Fruit fly (Drosophila melanogaster): ENCODE data around the gene RpL27.

RpL27 gene

dm6 chr3R:25684859-25685258 is at the start of gene RpL27:
RpL27 (minus strand) TSS chr3R:25685051.
- TF ChIP-seq CG17801 (GFP tag; optimal IDR thresholded peaks at IDR 0.05; ENCODE audit: partially characterized antibody): peak; percentile 90

- no peak for TF ChIP-seq CG17801 (GFP tag; optimal IDR thresholded peaks at IDR 0.05; ENCODE audit: partially characterized antibody)
Measured at dm6 chr3R:25723795-25724194, 38.9 kb upstream of the RpL27 start.

- TF ChIP-seq CG17801 (GFP tag; optimal IDR thresholded peaks at IDR 0.05; ENCODE audit: partially characterized antibody): no peak
Measured at dm6 chr3R:25721030-25721429, 36.2 kb upstream of the RpL27 start.

- no peak for TF ChIP-seq CG17801 (GFP tag; optimal IDR thresholded peaks at IDR 0.05; ENCODE audit: partially characterized antibody)
Measured at dm6 chr3R:25720024-25720574, 35.2 kb upstream of the RpL27 start.

dm6 chr3R:25694167-25694689 is 9.4 kb upstream of the RpL27 start:
- TF ChIP-seq CG17801 (GFP tag; optimal IDR thresholded peaks at IDR 0.05; ENCODE audit: partially characterized antibody): no peak

- TF ChIP-seq CG17801 (GFP tag; optimal IDR thresholded peaks at IDR 0.05; ENCODE audit: partially characterized antibody): no peak
Measured at dm6 chr3R:25686698-25687420, 2.0 kb upstream of the RpL27 start, which contains the start of gene CLS. CLS (minus strand) TSS chr3R:25687370.

- peak; percentile 99 for TF ChIP-seq CG17801 (GFP tag; optimal IDR thresholded peaks at IDR 0.05; ENCODE audit: partially characterized antibody)
Measured at dm6 chr3R:25680528-25680927, 4.3 kb downstream of the RpL27 start, which contains the start of the genes CG4743 and Idh3g. CG4743 (minus strand) TSS chr3R:25680550. Idh3g (plus strand) TSS chr3R:25680845.

dm6 chr3R:25678489-25679082 is 6.3 kb downstream of the RpL27 start, which contains the start of the genes CG4730 and CG5039:
CG4730 (minus strand) TSS chr3R:25678682.
CG5039 (plus strand) TSS chr3R:25678683.
- TF ChIP-seq CG17801 (GFP tag; optimal IDR thresholded peaks at IDR 0.05; ENCODE audit: partially characterized antibody): no peak

dm6 chr3R:25665509-25665908 is 19.3 kb downstream of the RpL27 start, which contains the start of gene Lgr3:
Lgr3 (plus strand) TSS chr3R:25665809.
- no peak for TF ChIP-seq CG17801 (GFP tag; optimal IDR thresholded peaks at IDR 0.05; ENCODE audit: partially characterized antibody)

dm6 chr3R:25662358-25662757 is 22.5 kb downstream of the RpL27 start:
- TF ChIP-seq CG17801 (GFP tag; optimal IDR thresholded peaks at IDR 0.05; ENCODE audit: partially characterized antibody): no peak

dm6 chr3R:25661531-25662193 is 23.2 kb downstream of the RpL27 start, which contains the start of gene RASSF8:
RASSF8 (plus strand) TSS chr3R:25661795.
- TF ChIP-seq CG17801 (GFP tag; optimal IDR thresholded peaks at IDR 0.05; ENCODE audit: partially characterized antibody): peak; percentile 48

dm6 chr3R:25660985-25661530 is 23.8 kb downstream of the RpL27 start, which contains the start of gene Tnks:
Tnks (minus strand) TSS chr3R:25661286.
- no peak for TF ChIP-seq CG17801 (GFP tag; optimal IDR thresholded peaks at IDR 0.05; ENCODE audit: partially characterized antibody)

dm6 chr3R:25659857-25660417 is 24.9 kb downstream of the RpL27 start:
- TF ChIP-seq CG17801 (GFP tag; optimal IDR thresholded peaks at IDR 0.05; ENCODE audit: partially characterized antibody): no peak

- TF ChIP-seq CG17801 (GFP tag; optimal IDR thresholded peaks at IDR 0.05; ENCODE audit: partially characterized antibody): peak; percentile 24
Measured at dm6 chr3R:25652066-25652720, 32.7 kb downstream of the RpL27 start.

Data from ovary, adult (tissue).